Fruit fly (Drosophila melanogaster): ENCODE results near the gene Nemp.

The Nemp gene

DNA sequence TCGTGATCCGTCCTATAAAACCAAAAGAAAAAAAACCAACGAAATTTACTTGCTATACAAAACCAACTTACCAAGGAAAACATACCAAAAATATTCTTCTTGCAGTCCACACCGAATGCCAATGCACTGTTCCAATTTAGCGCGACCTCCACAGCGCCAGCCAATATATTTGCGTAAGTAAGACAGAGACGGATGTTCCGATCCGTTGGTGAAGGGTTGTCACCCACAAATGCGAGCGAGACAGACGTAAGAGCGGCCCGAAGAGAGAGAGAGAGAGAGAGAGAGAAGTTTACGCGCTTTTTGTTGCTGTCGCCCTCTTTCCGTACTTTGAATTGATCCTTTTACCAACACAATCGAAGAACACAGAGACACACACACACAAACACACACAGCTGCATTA lies 47.0 kb downstream of the Nemp start:
- TF ChIP-seq ss (GFP tag; optimal IDR thresholded peaks at IDR 0.05): peak in 1 of 2 experiments; percentile 4
- TF ChIP-seq CG1621 (tag; optimal IDR thresholded peaks at IDR 0.05): peak; percentile 45
- TF ChIP-seq CG8119 (GFP tag; IDR thresholded peaks at IDR 0.05): no peak
